Fruit fly (Drosophila melanogaster): ENCODE results near the gene CG31156.

The CG31156 gene

dm6 chr3R:22618280-22618679 is 4.8 kb upstream of the CG31156 start, which contains the start of gene mRpL45 (continued):
- TF ChIP-seq disco-r (GFP tag; optimal IDR thresholded peaks at IDR 0.05) (no peak), Abd-B (GFP tag; optimal IDR thresholded peaks at IDR 0.05) (no peak), MESR4 (GFP tag; optimal IDR thresholded peaks at IDR 0.05) (peak; percentile 53), tup (GFP tag; optimal IDR thresholded peaks at IDR 0.05) (no peak), CG30020 (tag; optimal IDR thresholded peaks at IDR 0.05) (no peak), CG13123 (GFP tag; optimal IDR thresholded peaks at IDR 0.05) (no peak), CG4707 (GFP tag; optimal IDR thresholded peaks at IDR 0.05) (no peak), CG17361 (GFP tag; IDR thresholded peaks at IDR 0.05) (no peak), usp (GFP tag; optimal IDR thresholded peaks at IDR 0.05) (no peak), CG9932 (GFP tag; IDR thresholded peaks at IDR 0.05) (no peak), Hr51 (GFP tag; optimal IDR thresholded peaks at IDR 0.05) (no peak), Doc3 (GFP tag; IDR thresholded peaks at IDR 0.05; ENCODE audit: partially characterized antibody) (0 out of 3 replicates have a peak, but pooled peaks have one; percentile 11), CG4617 (GFP tag; optimal IDR thresholded peaks at IDR 0.05; ENCODE audit: borderline replicate concordance) (peak; percentile 20), zen (tag; optimal IDR thresholded peaks at IDR 0.05) (peak; percentile 12), rib (GFP tag; IDR thresholded peaks at IDR 0.05) (no peak), CG1233 (GFP tag; optimal IDR thresholded peaks at IDR 0.05) (no peak), Sry-δ (GFP tag; optimal IDR thresholded peaks at IDR 0.05) (peak; percentile 17), twi (tag; optimal IDR thresholded peaks at IDR 0.05) (no peak), lola (GFP tag; optimal IDR thresholded peaks at IDR 0.05) (no peak), kni (GFP tag; optimal IDR thresholded peaks at IDR 0.05) (no peak), Taf1 (GFP tag; IDR thresholded peaks at IDR 0.05) (no peak), CG12219 (GFP tag; optimal IDR thresholded peaks at IDR 0.05) (no peak), Mes4 (GFP tag; optimal IDR thresholded peaks at IDR 0.05) (no peak), trem (tag; optimal IDR thresholded peaks at IDR 0.05) (peak; percentile 37), her (GFP tag; optimal IDR thresholded peaks at IDR 0.05) (no peak), ac (GFP tag; optimal IDR thresholded peaks at IDR 0.05) (no peak), MBD-R2 (GFP tag; IDR thresholded peaks at IDR 0.05) (peak; percentile 84), Eip74EF (GFP tag; optimal IDR thresholded peaks at IDR 0.05) (no peak), p53 (GFP tag; optimal IDR thresholded peaks at IDR 0.05) (no peak), dm (GFP tag; optimal IDR thresholded peaks at IDR 0.05) (no peak), B-H2 (GFP tag; optimal IDR thresholded peaks at IDR 0.05) (no peak), CG9817 (tag; optimal IDR thresholded peaks at IDR 0.05) (no peak), CG5953 (GFP tag; IDR thresholded peaks at IDR 0.05) (no peak), Dip2 (GFP tag; IDR thresholded peaks at IDR 0.05) (no peak), Hmx (GFP tag; optimal IDR thresholded peaks at IDR 0.05) (no peak), unc-4 (GFP tag; IDR thresholded peaks at IDR 0.05; ENCODE audit: partially characterized antibody) (peak; percentile 53; the same call in 1 of the 2 replicates), Ets65A (GFP tag) (no peak), gcm (GFP tag; optimal IDR thresholded peaks at IDR 0.05) (no peak), vnd (GFP tag; IDR thresholded peaks at IDR 0.05; ENCODE audit: partially characterized antibody) (peak; percentile 39; the same call in 1 of the 3 replicates), Jarid2 (GFP tag; optimal IDR thresholded peaks at IDR 0.05) (no peak), tgo (GFP tag; IDR thresholded peaks at IDR 0.05) (no peak), repo (GFP tag; optimal IDR thresholded peaks at IDR 0.05) (no peak), CG3163 (GFP tag; optimal IDR thresholded peaks at IDR 0.05) (no peak), Ets97D (GFP tag; optimal IDR thresholded peaks at IDR 0.05) (no peak), CG18619 (GFP tag; optimal IDR thresholded peaks at IDR 0.05) (no peak), CG10366 (GFP tag; IDR thresholded peaks at IDR 0.05) (no peak), pnt (GFP tag; optimal IDR thresholded peaks at IDR 0.05) (no peak), lmd (GFP tag; IDR thresholded peaks at IDR 0.05) (no peak), Xrp1 (GFP tag; IDR thresholded peaks at IDR 0.05) (no peak), Usf (GFP tag; optimal IDR thresholded peaks at IDR 0.05) (no peak), CG31365 (tag; optimal IDR thresholded peaks at IDR 0.05) (no peak)
